Worm (Caenorhabditis elegans) whole organism, L4 larva: ENCODE data around the gene W09D6.1.

Source experiments
- D1046.2 ChIP-seq: fragments of 200-800 bp; sonication (Bioruptor generic); IDR thresholded peaks from 2 replicates; pipeline ENCODE4 v1.3.6; 2022; ENCODE audit warnings: missing genetic modification characterization, missing compliant biosample characterization
- F10B5.3 ChIP-seq: sonication (generic microtip); optimal IDR thresholded peaks from 2 replicates; lab custom pipeline; 2016; ENCODE audit warnings: mild to moderate bottlenecking, missing genetic modification characterization, missing compliant biosample characterization
- F37D6.2 ChIP-seq: sonication (generic microtip); optimal IDR thresholded peaks from 2 replicates; lab custom pipeline; 2016; ENCODE audit warnings: mild to moderate bottlenecking, missing genetic modification characterization, missing compliant biosample characterization
- T20F7.1 ChIP-seq: fragments of 200-800 bp; sonication (Bioruptor generic); optimal IDR thresholded peaks from 2 replicates; lab custom pipeline; 2018; ENCODE audit warnings: mild to moderate bottlenecking, missing genetic modification characterization, missing compliant biosample characterization
- Y48G9A.11 ChIP-seq: fragments of 200-800 bp; sonication (Bioruptor generic); IDR thresholded peaks from 2 replicates; pipeline ENCODE4 v1.3.6; 2022; ENCODE audit warnings: missing genetic modification reagents, missing genetic modification characterization, missing compliant biosample characterization
- Y5F2A.4 ChIP-seq: fragments of 200-800 bp; sonication (Bioruptor generic); optimal IDR thresholded peaks from 2 replicates; lab custom pipeline; 2018; ENCODE audit warnings: mild to moderate bottlenecking, missing genetic modification characterization, missing compliant biosample characterization
- Y75B8A.6 ChIP-seq: fragments of 200-800 bp; sonication (Bioruptor generic); IDR thresholded peaks from 2 replicates; pipeline ENCODE4 v1.3.6; 2022; ENCODE audit warnings: missing genetic modification reagents, missing genetic modification characterization, missing compliant biosample characterization
- ZK337.2 ChIP-seq: fragments of 200-800 bp; sonication (Bioruptor generic); IDR thresholded peaks from 2 replicates; pipeline ENCODE4 v1.3.6; 2022; ENCODE audit warnings: missing genetic modification reagents, missing genetic modification characterization, missing compliant biosample characterization
- ZK546.5 ChIP-seq, 2 experiments: sonication (generic microtip); optimal IDR thresholded peaks; 2 replicates each; lab custom pipeline; 2017; ENCODE audit warnings: missing biosample characterization in 2 of 2, missing genetic modification characterization in 2 of 2
- ama-1 ChIP-seq: fragments of 150-350 bp; optimal IDR thresholded peaks from 2 replicates; lab custom pipeline; 2014; ENCODE audit warnings: inconsistent platforms, mixed read lengths
- arid-1 ChIP-seq: fragments of 200-800 bp; sonication (Bioruptor generic); conservative IDR thresholded peaks from 2 replicates; pipeline ENCODE4 v1.3.6; 2022; ENCODE audit warnings: missing genetic modification reagents, missing genetic modification characterization, missing compliant biosample characterization
- ceh-20 ChIP-seq: fragments of 200-800 bp; sonication (Bioruptor generic); IDR thresholded peaks from 2 replicates; pipeline ENCODE4 v1.3.6; 2022; ENCODE audit warnings: missing genetic modification reagents, missing genetic modification characterization, missing compliant biosample characterization
- ceh-62 ChIP-seq: sonication (generic microtip); optimal IDR thresholded peaks from 2 replicates; lab custom pipeline; 2017; ENCODE audit warnings: missing biosample characterization, missing genetic modification characterization
- ceh-82 ChIP-seq: sonication (generic microtip); optimal IDR thresholded peaks from 2 replicates; lab custom pipeline; 2017; ENCODE audit warnings: missing biosample characterization, missing genetic modification characterization
- ces-1 ChIP-seq: fragments of 150-350 bp; sonication (generic microtip); optimal IDR thresholded peaks from 4 replicates; lab custom pipeline; 2014; ENCODE audit warnings: missing biosample characterization, missing genetic modification reagents, missing genetic modification characterization
- daf-12 ChIP-seq: fragments of 150-350 bp; optimal IDR thresholded peaks from 2 replicates; lab custom pipeline; 2014; ENCODE audit warnings: missing biosample characterization, missing genetic modification reagents, missing genetic modification characterization
- daf-8 ChIP-seq: fragments of 200-800 bp; sonication (Bioruptor generic); IDR thresholded peaks from 2 replicates; pipeline ENCODE4 v1.3.6; 2022; ENCODE audit warnings: missing genetic modification characterization, missing compliant biosample characterization
- dmd-8 ChIP-seq: fragments of 200-800 bp; sonication (Bioruptor generic); IDR thresholded peaks from 2 replicates; pipeline ENCODE4 v1.3.6; 2022; ENCODE audit warnings: missing genetic modification characterization, missing compliant biosample characterization
- dmd-9 ChIP-seq: fragments of 200-800 bp; sonication (Bioruptor generic); IDR thresholded peaks from 2 replicates; pipeline ENCODE4 v1.3.6; 2022; ENCODE audit warnings: missing genetic modification reagents, missing genetic modification characterization, missing compliant biosample characterization
- duxl-1 ChIP-seq: sonication (generic microtip); optimal IDR thresholded peaks from 2 replicates; lab custom pipeline; 2016; ENCODE audit warnings: mild to moderate bottlenecking, missing genetic modification characterization, moderate library complexity, missing compliant biosample characterization; ENCODE audit not compliant: poor library complexity
- egl-43 ChIP-seq: fragments of 200-800 bp; sonication (Bioruptor generic); IDR thresholded peaks from 2 replicates; pipeline ENCODE4 v1.3.6; 2022; ENCODE audit warnings: missing genetic modification reagents, missing genetic modification characterization, missing compliant biosample characterization
- hlh-11 ChIP-seq: fragments of 200-800 bp; sonication (Bioruptor generic); optimal IDR thresholded peaks from 2 replicates; lab custom pipeline; 2018; ENCODE audit warnings: mild to moderate bottlenecking, missing genetic modification characterization, missing compliant biosample characterization
- jun-1 ChIP-seq: fragments of 150-350 bp; optimal IDR thresholded peaks from 2 replicates; lab custom pipeline; 2014; ENCODE audit warnings: missing biosample characterization, missing genetic modification reagents, missing genetic modification characterization
- lin-1 ChIP-seq: fragments of 200-800 bp; sonication (Bioruptor generic); IDR thresholded peaks from 2 replicates; pipeline ENCODE4 v1.3.6; 2022; ENCODE audit warnings: missing genetic modification reagents, missing genetic modification characterization, missing compliant biosample characterization
- lin-13 ChIP-seq: fragments of 150-350 bp; optimal IDR thresholded peaks from 2 replicates; lab custom pipeline; 2014; ENCODE audit warnings: missing biosample characterization, missing genetic modification reagents, missing genetic modification characterization
- lin-15B ChIP-seq: fragments of 150-350 bp; sonication (generic microtip); optimal IDR thresholded peaks from 3 replicates; lab custom pipeline; 2014; ENCODE audit warnings: missing biosample characterization, missing genetic modification characterization
- lsy-2 ChIP-seq, 2 experiments: fragments of 150-350 bp in 1 of 2; sonication (generic microtip) in 1 of 2; optimal IDR thresholded peaks; 2 replicates each; lab custom pipeline; 2014 to 2017; ENCODE audit warnings: missing biosample characterization in 2 of 2, missing genetic modification characterization in 2 of 2
- mdl-1 ChIP-seq, 2 experiments: fragments of 150-350 bp in 1 of 2; sonication (generic microtip) in 1 of 2; optimal IDR thresholded peaks; 2 replicates each; lab custom pipeline; 2014 to 2017; ENCODE audit warnings: missing biosample characterization in 2 of 2, missing genetic modification characterization in 2 of 2
- mxl-2 ChIP-seq: fragments of 200-800 bp; sonication (Bioruptor generic); conservative IDR thresholded peaks from 2 replicates; pipeline ENCODE4 v1.3.6; 2022; ENCODE audit warnings: missing genetic modification reagents, missing genetic modification characterization, missing compliant biosample characterization
- nhr-11 ChIP-seq: fragments of 150-350 bp; optimal IDR thresholded peaks from 2 replicates; lab custom pipeline; 2014; ENCODE audit warnings: missing biosample characterization, missing genetic modification characterization
- nhr-25 ChIP-seq: sonication (generic microtip); optimal IDR thresholded peaks from 2 replicates; lab custom pipeline; 2017; ENCODE audit warnings: missing genetic modification characterization, mild to moderate bottlenecking, missing compliant biosample characterization, antibody characterized with exemption, moderate library complexity, borderline replicate concordance; ENCODE audit not compliant: insufficient read depth
- nhr-42 ChIP-seq: fragments of 200-800 bp; sonication (Bioruptor generic); IDR thresholded peaks from 2 replicates; pipeline ENCODE4 v1.3.6; 2022; ENCODE audit warnings: missing genetic modification characterization, missing compliant biosample characterization
- nhr-77 ChIP-seq: fragments of 150-350 bp; optimal IDR thresholded peaks from 2 replicates; lab custom pipeline; 2014; ENCODE audit warnings: missing biosample characterization, missing genetic modification characterization
- php-3 ChIP-seq: fragments of 200-800 bp; sonication (Bioruptor generic); IDR thresholded peaks from 2 replicates; pipeline ENCODE4 v1.3.6; 2022; ENCODE audit warnings: missing genetic modification reagents, missing genetic modification characterization, missing compliant biosample characterization
- pqm-1 ChIP-seq: sonication (generic microtip); optimal IDR thresholded peaks from 2 replicates; lab custom pipeline; 2017; ENCODE audit warnings: missing biosample characterization, missing genetic modification characterization
- rbr-2 ChIP-seq: sonication (generic microtip); optimal IDR thresholded peaks from 2 replicates; lab custom pipeline; 2016; ENCODE audit warnings: missing genotype, missing genetic modification characterization, missing compliant biosample characterization
- saeg-2 ChIP-seq: fragments of 200-800 bp; sonication (Bioruptor generic); IDR thresholded peaks from 2 replicates; pipeline ENCODE4 v1.3.6; 2022; ENCODE audit warnings: missing genetic modification reagents, missing genetic modification characterization, missing compliant biosample characterization
- sdz-12 ChIP-seq: fragments of 200-800 bp; sonication (Bioruptor generic); optimal IDR thresholded peaks from 2 replicates; lab custom pipeline; 2018; ENCODE audit warnings: mild to moderate bottlenecking, missing genetic modification characterization, missing compliant biosample characterization
- snpc-1.2 ChIP-seq: fragments of 200-800 bp; sonication (Bioruptor generic); IDR thresholded peaks from 2 replicates; pipeline ENCODE4 v1.3.6; 2022; ENCODE audit warnings: missing genetic modification reagents, missing genetic modification characterization, missing compliant biosample characterization
- spr-1 ChIP-seq: sonication (generic microtip); optimal IDR thresholded peaks from 2 replicates; lab custom pipeline; 2016; ENCODE audit warnings: mild to moderate bottlenecking, missing genetic modification characterization, missing compliant biosample characterization
- spr-3 ChIP-seq: fragments of 200-800 bp; sonication (Bioruptor generic); optimal IDR thresholded peaks from 2 replicates; lab custom pipeline; 2018; ENCODE audit warnings: mild to moderate bottlenecking, missing genetic modification characterization, missing compliant biosample characterization
- tag-97 ChIP-seq: fragments of 200-800 bp; sonication (Bioruptor generic); IDR thresholded peaks from 2 replicates; pipeline ENCODE4 v1.3.6; 2022; ENCODE audit warnings: missing genetic modification characterization, missing compliant biosample characterization
- tra-1 ChIP-seq: fragments of 200-800 bp; sonication (Bioruptor generic); IDR thresholded peaks from 2 replicates; pipeline ENCODE4 v1.3.6; 2022; ENCODE audit warnings: missing genetic modification reagents, missing genetic modification characterization, missing compliant biosample characterization
- unc-39 ChIP-seq: sonication (generic microtip); optimal IDR thresholded peaks from 2 replicates; lab custom pipeline; 2017; ENCODE audit warnings: missing biosample characterization, missing genetic modification characterization
- unc-62 ChIP-seq, 3 experiments: fragments of 150-350 bp in 1 of 3; sonication (generic microtip); optimal IDR thresholded peaks in 2 of 3; peaks in 1 of 3; 1 replicate in 1 of 3; 2 replicates in 2 of 3; lab custom pipeline; 2014 to 2017; ENCODE audit warnings: missing biosample characterization in 3 of 3, missing genetic modification characterization in 3 of 3, missing genetic modification reagents in 3 of 3, missing genotype in 1 of 3
- vab-7 ChIP-seq: fragments of 200-800 bp; sonication (Bioruptor generic); IDR thresholded peaks from 2 replicates; pipeline ENCODE4 v1.3.6; 2022; ENCODE audit warnings: missing genetic modification reagents, missing genetic modification characterization, missing compliant biosample characterization
- zag-1 ChIP-seq: fragments of 150-350 bp; optimal IDR thresholded peaks from 2 replicates; lab custom pipeline; 2014; ENCODE audit warnings: missing biosample characterization, missing genetic modification characterization
- zfp-2 ChIP-seq: sonication (generic microtip); optimal IDR thresholded peaks from 2 replicates; lab custom pipeline; 2016; ENCODE audit warnings: mild to moderate bottlenecking, missing genetic modification characterization, missing compliant biosample characterization
- zfp-3 ChIP-seq: fragments of 200-800 bp; sonication (Bioruptor generic); conservative IDR thresholded peaks from 2 replicates; pipeline ENCODE4 v1.3.6; 2022; ENCODE audit warnings: missing genetic modification reagents, missing genetic modification characterization, missing compliant biosample characterization

W09D6.1 gene

ce11 chrIII:11054532-11055265, 14.0 kb upstream of the W09D6.1 start (continued):
- TF ChIP-seq tra-1 (GFP tag; lab: Robert Waterston, UW): no peak
- peak; percentile 91 for TF ChIP-seq hlh-11
- TF ChIP-seq lin-1: no peak
- TF ChIP-seq ceh-82 (tag; lab: Kevin White, UChicago): no peak
- TF ChIP-seq daf-8 (GFP tag; lab: Robert Waterston, UW): no peak
- TF ChIP-seq pqm-1 (tag; lab: Kevin White, UChicago): no peak
- no peak for TF ChIP-seq ces-1 (GFP tag; lab: Kevin White, UChicago)
- peak in 1 of 2 experiments; percentile 67 for TF ChIP-seq lsy-2 (tag; optimal IDR thresholded peaks at IDR 0.05; lab: Kevin White, UChicago)
- TF ChIP-seq nhr-25 (tag; lab: Kevin White, UChicago): peak; percentile 82
- TF ChIP-seq arid-1 (GFP tag; lab: Robert Waterston, UW): 0 out of 2 replicates have a peak, but pooled peaks have one; percentile 43
- no peak for TF ChIP-seq lin-15B
- no peak for TF ChIP-seq ZK546.5 (tag; optimal IDR thresholded peaks at IDR 0.05; lab: Kevin White, UChicago)
- no peak for TF ChIP-seq php-3 (GFP tag; lab: Robert Waterston, UW)
- TF ChIP-seq jun-1: peak; percentile 13
- no peak for TF ChIP-seq daf-12
- no peak for TF ChIP-seq mxl-2 (GFP tag; lab: Robert Waterston, UW)
- no peak for TF ChIP-seq zag-1 (tag; lab: Kevin White, UChicago)
- no peak for TF ChIP-seq T20F7.1 (GFP tag; lab: Kevin White, UChicago)
- peak; percentile 64 for TF ChIP-seq spr-1 (tag; lab: Kevin White, UChicago)
- TF ChIP-seq dmd-8 (GFP tag; lab: Robert Waterston, UW): no peak
- TF ChIP-seq tag-97 (GFP tag; lab: Robert Waterston, UW): no peak
- TF ChIP-seq ceh-20: no peak
- TF ChIP-seq snpc-1.2 (GFP tag; lab: Robert Waterston, UW): no peak
- TF ChIP-seq Y75B8A.6: no peak
- TF ChIP-seq unc-39 (tag; lab: Kevin White, UChicago): no peak
- no peak for TF ChIP-seq ZK337.2 (GFP tag; lab: Robert Waterston, UW)
- TF ChIP-seq saeg-2: no peak
- TF ChIP-seq D1046.2 (GFP tag; lab: Robert Waterston, UW): no peak
- TF ChIP-seq zfp-3 (GFP tag; lab: Robert Waterston, UW): no peak
- no peak for TF ChIP-seq zfp-2 (tag; lab: Kevin White, UChicago)
- peak; percentile 63 for TF ChIP-seq lin-13 (GFP tag; lab: Kevin White, UChicago)
- peak; percentile 31 to 81 for TF ChIP-seq mdl-1 (tag; optimal IDR thresholded peaks at IDR 0.05; lab: Kevin White, UChicago)
- TF ChIP-seq rbr-2: peak; percentile 82
- TF ChIP-seq ceh-62: no peak
- TF ChIP-seq ama-1 (lab: Kevin White, UChicago): no peak
- no peak for TF ChIP-seq sdz-12 (GFP tag; lab: Kevin White, UChicago)
- TF ChIP-seq dmd-9 (GFP tag; lab: Robert Waterston, UW): no peak
- TF ChIP-seq egl-43 (GFP tag; lab: Robert Waterston, UW): peak; percentile 69; the same call in 1 of the 2 replicates
- peak; percentile 50 for TF ChIP-seq F37D6.2
- peak; percentile 7 for TF ChIP-seq nhr-77
- TF ChIP-seq, all 104 proteins: peak for 36

- TF ChIP-seq mxl-2 (GFP tag; lab: Robert Waterston, UW): no peak
- no peak for TF ChIP-seq ceh-62
- no peak for TF ChIP-seq nhr-11 (tag; lab: Kevin White, UChicago)
- no peak for TF ChIP-seq unc-62 (GFP tag; optimal IDR thresholded peaks at IDR 0.05 in 1 of 2; lab: Kevin White, UChicago)
- TF ChIP-seq unc-62 (tag; optimal IDR thresholded peaks at IDR 0.05; lab: Kevin White, UChicago): no peak
- TF ChIP-seq tag-97 (GFP tag; lab: Robert Waterston, UW): no peak
- TF ChIP-seq arid-1 (GFP tag; lab: Robert Waterston, UW): no peak
- no peak for TF ChIP-seq F10B5.3 (tag; lab: Kevin White, UChicago)
- no peak for TF ChIP-seq spr-3 (GFP tag; lab: Kevin White, UChicago)
- TF ChIP-seq duxl-1 (tag; lab: Kevin White, UChicago): no peak
- no peak for TF ChIP-seq nhr-42 (GFP tag; lab: Robert Waterston, UW)
- TF ChIP-seq vab-7 (GFP tag; lab: Robert Waterston, UW): no peak
- no peak for TF ChIP-seq ceh-82 (tag; lab: Kevin White, UChicago)
- TF ChIP-seq Y75B8A.6: no peak
- no peak for TF ChIP-seq daf-12
- no peak for TF ChIP-seq lin-1
- TF ChIP-seq Y5F2A.4 (GFP tag; lab: Kevin White, UChicago): no peak
- TF ChIP-seq zag-1 (tag; lab: Kevin White, UChicago): no peak
- no peak for TF ChIP-seq Y48G9A.11 (GFP tag; lab: Robert Waterston, UW)
Measured at ce11 chrIII:11059775-11060174, 8.9 kb upstream of the W09D6.1 start.
